Fruit fly (Drosophila melanogaster): ENCODE data around the gene Sema5c.

dm6 chr3L:12081679-12082520, at the start of gene Sema5c:
- TF ChIP-seq psq (optimal IDR thresholded peaks at IDR 0.05) (no peak), insv (optimal IDR thresholded peaks at IDR 0.05) (no peak), Myc (optimal IDR thresholded peaks at IDR 0.05) (no peak), Sin3A (optimal IDR thresholded peaks at IDR 0.05) (no peak), h (optimal IDR thresholded peaks at IDR 0.05) (no peak)
